Fruit fly (Drosophila melanogaster): Measurements from ENCODE around the gene CG32856.

DNA sequence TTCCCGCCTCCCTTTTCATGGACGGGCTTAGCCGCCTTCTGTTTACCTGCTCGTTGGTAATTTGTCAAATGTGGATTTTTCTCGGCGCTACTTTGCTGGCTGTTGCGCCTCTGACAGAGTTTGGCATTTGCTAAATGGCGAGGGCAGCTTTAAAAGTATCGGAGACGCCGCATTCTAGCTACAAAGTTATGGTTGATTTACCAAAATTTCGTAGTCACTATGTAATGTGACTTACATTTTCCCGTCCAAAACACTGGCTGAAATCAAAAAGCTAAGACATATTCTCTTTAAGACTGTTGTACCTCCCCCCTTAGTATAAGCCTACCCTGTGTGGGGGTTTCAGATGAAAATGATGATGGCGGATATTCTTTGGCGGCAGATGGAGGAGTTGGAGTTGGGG is 17.5 kb downstream of the CG32856 start:
- TF ChIP-seq bcd (GFP tag; optimal IDR thresholded peaks at IDR 0.05) (no peak), kay (GFP tag; optimal IDR thresholded peaks at IDR 0.05) (no peak)

Data from whole organism, embryonic.